Fruit fly (Drosophila melanogaster) whole organism, embryonic: ENCODE measurements around the gene CG18748.

Experiments
- Abd-B ChIP-seq: fragments of 200-800 bp; sonication (Bioruptor generic); optimal IDR thresholded peaks from 2 replicates; lab custom pipeline; 2018; ENCODE audit warnings: missing biosample characterization, mild to moderate bottlenecking, missing genetic modification characterization, moderate library complexity
- Antp ChIP-seq: fragments of 200-800 bp; sonication (Bioruptor generic); optimal IDR thresholded peaks from 3 replicates; lab custom pipeline; 2016; ENCODE audit warnings: missing biosample characterization, missing genetic modification characterization
- Asciz ChIP-seq: fragments of 200-800 bp; sonication (Bioruptor generic); optimal IDR thresholded peaks from 2 replicates; lab custom pipeline; 2017; ENCODE audit warnings: missing biosample characterization, mild to moderate bottlenecking, missing genetic modification characterization, missing genetic modification reagents
- Atf6 ChIP-seq: fragments of 200-800 bp; sonication (Bioruptor generic); IDR thresholded peaks from 2 replicates; pipeline ENCODE4 v1.3.6; 2022; ENCODE audit warnings: missing biosample characterization, missing genetic modification characterization
- Bgb ChIP-seq: fragments of 200-800 bp; sonication (Bioruptor generic); IDR thresholded peaks from 2 replicates; pipeline ENCODE4 v1.3.6; 2022; ENCODE audit warnings: missing biosample characterization, missing genetic modification characterization; ENCODE audit not compliant: partially characterized antibody
- Blimp-1 ChIP-seq: fragments of 200-800 bp; sonication (Bioruptor generic); optimal IDR thresholded peaks from 3 replicates; lab custom pipeline; 2018; ENCODE audit warnings: missing biosample characterization, missing genetic modification characterization, mild to moderate bottlenecking, moderate library complexity, missing genetic modification reagents
- CG11504 ChIP-seq: fragments of 200-800 bp; sonication (Bioruptor generic); optimal IDR thresholded peaks from 3 replicates; lab custom pipeline; 2019; ENCODE audit warnings: missing biosample characterization, mild to moderate bottlenecking, missing genetic modification characterization, moderate library complexity
- CG12104 ChIP-seq: fragments of 200-800 bp; sonication (Bioruptor generic); optimal IDR thresholded peaks from 3 replicates; lab custom pipeline; 2016; ENCODE audit warnings: missing biosample characterization, missing genetic modification characterization
- CG1233 ChIP-seq: fragments of 200-800 bp; sonication (Bioruptor generic); optimal IDR thresholded peaks from 4 replicates; lab custom pipeline; 2018; ENCODE audit warnings: missing biosample characterization, mild to moderate bottlenecking, missing genetic modification characterization
- CG13424 ChIP-seq: fragments of 200-800 bp; sonication (Bioruptor generic); optimal IDR thresholded peaks from 2 replicates; lab custom pipeline; 2019; ENCODE audit warnings: missing biosample characterization, mild to moderate bottlenecking, missing genetic modification characterization, moderate library complexity
- CG13775 ChIP-seq: fragments of 200-800 bp; sonication (Bioruptor generic); optimal IDR thresholded peaks from 3 replicates; lab custom pipeline; 2017; ENCODE audit warnings: missing biosample characterization, mild to moderate bottlenecking, missing genetic modification characterization
- CG16779 ChIP-seq: fragments of 200-800 bp; sonication (Bioruptor generic); IDR thresholded peaks from 2 replicates; pipeline ENCODE4 v1.3.6; 2022; ENCODE audit warnings: missing biosample characterization, missing genetic modification characterization
- CG18262 ChIP-seq: fragments of 200-800 bp; optimal IDR thresholded peaks from 3 replicates; lab custom pipeline; 2019; ENCODE audit warnings: missing biosample characterization, mild to moderate bottlenecking, missing genetic modification characterization, moderate library complexity
- CG32532 ChIP-seq: fragments of 200-800 bp; sonication (Bioruptor generic); IDR thresholded peaks from 2 replicates; pipeline ENCODE4 v1.3.6; 2022; ENCODE audit warnings: missing biosample characterization, missing genetic modification characterization
- CG32772 ChIP-seq: fragments of 200-800 bp; sonication (Bioruptor generic); IDR thresholded peaks from 2 replicates; pipeline ENCODE4 v1.3.6; 2022; ENCODE audit warnings: missing biosample characterization, missing genetic modification characterization
- CG33213 ChIP-seq: fragments of 200-800 bp; sonication (Bioruptor generic); optimal IDR thresholded peaks from 3 replicates; lab custom pipeline; 2016; ENCODE audit warnings: missing biosample characterization, missing genetic modification characterization
- CG34224 ChIP-seq: fragments of 200-800 bp; sonication (Bioruptor generic); IDR thresholded peaks from 3 replicates; pipeline ENCODE4 v1.3.6; 2022; ENCODE audit warnings: missing biosample characterization, missing genetic modification characterization; ENCODE audit not compliant: partially characterized antibody
- CG4282 ChIP-seq: fragments of 200-800 bp; sonication (Bioruptor generic); optimal IDR thresholded peaks from 2 replicates; lab custom pipeline; 2016; ENCODE audit warnings: missing biosample characterization, missing genetic modification characterization
- CG5180 ChIP-seq: fragments of 200-800 bp; sonication (Bioruptor generic); optimal IDR thresholded peaks from 3 replicates; lab custom pipeline; 2017; ENCODE audit warnings: missing biosample characterization, missing genetic modification characterization, mild to moderate bottlenecking, moderate library complexity, missing genetic modification reagents
- CG6254 ChIP-seq: fragments of 200-800 bp; sonication (Bioruptor generic); optimal IDR thresholded peaks from 3 replicates; lab custom pipeline; 2017; ENCODE audit warnings: mild to moderate bottlenecking, missing biosample characterization, missing genetic modification reagents, missing genetic modification characterization
- CG6272 ChIP-seq: fragments of 200-800 bp; sonication (Bioruptor generic); IDR thresholded peaks from 2 replicates; pipeline ENCODE4 v1.3.6; 2022; ENCODE audit warnings: missing biosample characterization, missing genetic modification characterization
- CG6765 ChIP-seq: fragments of 200-800 bp; sonication (Bioruptor generic); optimal IDR thresholded peaks from 3 replicates; lab custom pipeline; 2017; ENCODE audit warnings: missing biosample characterization, mild to moderate bottlenecking, missing genetic modification characterization
- CG9932 ChIP-seq: fragments of 200-800 bp; sonication (Bioruptor generic); IDR thresholded peaks from 2 replicates; pipeline ENCODE4 v1.3.6; 2022; ENCODE audit warnings: missing biosample characterization, missing genetic modification characterization
- Camta ChIP-seq: fragments of 200-800 bp; sonication (Bioruptor generic); optimal IDR thresholded peaks from 2 replicates; lab custom pipeline; 2016; ENCODE audit warnings: missing biosample characterization, missing genetic modification characterization
- Dek ChIP-seq: fragments of 200-800 bp; sonication (Bioruptor generic); optimal IDR thresholded peaks from 3 replicates; lab custom pipeline; 2019; ENCODE audit warnings: missing biosample characterization, mild to moderate bottlenecking, missing genetic modification characterization, moderate library complexity
- Dp ChIP-seq: fragments of 200-800 bp; sonication (Bioruptor generic); optimal IDR thresholded peaks from 2 replicates; lab custom pipeline; 2018; ENCODE audit warnings: missing biosample characterization, mild to moderate bottlenecking, missing genetic modification characterization, moderate library complexity
- Ets97D ChIP-seq: fragments of 200-800 bp; sonication (Bioruptor generic); optimal IDR thresholded peaks from 3 replicates; lab custom pipeline; 2016; ENCODE audit warnings: missing biosample characterization, missing genetic modification characterization
- Nf-YB ChIP-seq: fragments of 200-800 bp; sonication (Bioruptor generic); optimal IDR thresholded peaks from 3 replicates; lab custom pipeline; 2019; ENCODE audit warnings: missing biosample characterization, mild to moderate bottlenecking, missing genetic modification characterization, moderate library complexity
- Sox102F ChIP-seq: fragments of 200-800 bp; sonication (Bioruptor generic); optimal IDR thresholded peaks from 2 replicates; lab custom pipeline; 2018; ENCODE audit warnings: missing biosample characterization, mild to moderate bottlenecking, missing genetic modification characterization, moderate library complexity
- Sry-δ ChIP-seq: fragments of 200-800 bp; sonication (Bioruptor generic); optimal IDR thresholded peaks from 2 replicates; lab custom pipeline; 2016; ENCODE audit warnings: missing biosample characterization, missing genetic modification characterization
- TFAM ChIP-seq: fragments of 200-800 bp; sonication (Bioruptor generic); optimal IDR thresholded peaks from 2 replicates; lab custom pipeline; 2017; ENCODE audit warnings: missing biosample characterization, missing genetic modification characterization, inconsistent platforms
- Tbp ChIP-seq: fragments of >200 bp; optimal IDR thresholded peaks from 2 replicates; lab custom pipeline; 2018; ENCODE audit warnings: missing biosample characterization, missing genetic modification characterization
- al ChIP-seq: fragments of 200-800 bp; sonication (Bioruptor generic); IDR thresholded peaks from 2 replicates; pipeline ENCODE4 v1.3.6; 2022; ENCODE audit warnings: missing biosample characterization, missing genetic modification characterization
- chn ChIP-seq: fragments of 200-800 bp; sonication (Bioruptor generic); optimal IDR thresholded peaks from 2 replicates; lab custom pipeline; 2016; ENCODE audit warnings: missing biosample characterization, missing genetic modification characterization
- crc ChIP-seq: fragments of 200-800 bp; sonication (Bioruptor generic); optimal IDR thresholded peaks from 2 replicates; lab custom pipeline; 2016; ENCODE audit warnings: missing biosample characterization, missing genetic modification characterization
- da ChIP-seq: fragments of 200-800 bp; sonication (Bioruptor generic); optimal IDR thresholded peaks from 2 replicates; lab custom pipeline; 2016; ENCODE audit warnings: missing biosample characterization, missing genetic modification characterization
- danr ChIP-seq: fragments of 200-800 bp; sonication (Bioruptor generic); IDR thresholded peaks from 2 replicates; pipeline ENCODE4 v1.3.6; 2022; ENCODE audit warnings: missing biosample characterization, missing genetic modification characterization
- dmrt99B ChIP-seq: fragments of 200-800 bp; sonication (Bioruptor generic); optimal IDR thresholded peaks from 2 replicates; lab custom pipeline; 2018; ENCODE audit warnings: missing biosample characterization, mild to moderate bottlenecking, missing genetic modification characterization, moderate library complexity
- hbn ChIP-seq: fragments of 200-800 bp; sonication (Bioruptor generic); IDR thresholded peaks from 2 replicates; pipeline ENCODE4 v1.3.6; 2022; ENCODE audit warnings: missing biosample characterization, missing genetic modification characterization; ENCODE audit not compliant: partially characterized antibody
- kni ChIP-seq: fragments of 200-800 bp; sonication (Bioruptor generic); optimal IDR thresholded peaks from 3 replicates; lab custom pipeline; 2017; ENCODE audit warnings: mild to moderate bottlenecking, missing biosample characterization, missing genetic modification reagents, missing genetic modification characterization
- prd ChIP-seq, 3 experiments: fragments of >200 bp in 2 of 3; fragments of 200-800 bp in 1 of 3; sonication (Bioruptor generic) in 1 of 3; optimal IDR thresholded peaks in 2 of 3; IDR thresholded peaks in 1 of 3; 2 replicates in 2 of 3; 3 replicates in 1 of 3; pipeline versions ENCODE4 v1.3.6 to Lab custom; 2017 to 2022; ENCODE audit warnings: missing biosample characterization in 1 of 3, missing genetic modification characterization in 1 of 3
- pros ChIP-seq: fragments of 200-800 bp; sonication (Bioruptor generic); optimal IDR thresholded peaks from 3 replicates; lab custom pipeline; 2019; ENCODE audit warnings: missing biosample characterization, mild to moderate bottlenecking, missing genetic modification characterization, moderate library complexity
- repo ChIP-seq: fragments of 200-800 bp; sonication (Bioruptor generic); optimal IDR thresholded peaks from 2 replicates; lab custom pipeline; 2016; ENCODE audit warnings: missing biosample characterization, missing genetic modification characterization
- salm ChIP-seq: fragments of 200-800 bp; sonication (Bioruptor generic); optimal IDR thresholded peaks from 2 replicates; lab custom pipeline; 2018; ENCODE audit warnings: missing biosample characterization, mild to moderate bottlenecking, missing genetic modification characterization
- tin ChIP-seq: fragments of 200-800 bp; sonication (Bioruptor generic); optimal IDR thresholded peaks from 3 replicates; lab custom pipeline; 2016; ENCODE audit warnings: missing biosample characterization, missing genetic modification characterization
- tio ChIP-seq: fragments of 200-800 bp; sonication (Bioruptor generic); optimal IDR thresholded peaks from 2 replicates; lab custom pipeline; 2017; ENCODE audit warnings: missing biosample characterization, missing genetic modification characterization, inconsistent platforms
- vfl ChIP-seq: fragments of 200-800 bp; sonication (Bioruptor generic); optimal IDR thresholded peaks from 2 replicates; lab custom pipeline; 2016; ENCODE audit warnings: missing biosample characterization, missing genetic modification characterization

The CG18748 gene

dm6 chr3R:7809662-7810621, 22.2 kb upstream of the CG18748 start, which contains the start of the genes CG2993 and sgll (continued):
- TF ChIP-seq da (GFP tag; lab: Kevin White, UChicago): peak; percentile 93
- peak; percentile 68 for TF ChIP-seq kni (GFP tag; lab: Kevin White, UChicago)
- TF ChIP-seq CG33213 (GFP tag; lab: Kevin White, UChicago): peak; percentile 98
- peak; percentile 54; the same call in 1 of the 2 replicates for TF ChIP-seq Atf6 (GFP tag; lab: Robert Waterston, UW)
- peak; percentile 71 for TF ChIP-seq CG13424
- TF ChIP-seq Camta: peak; percentile 91
- TF ChIP-seq CG11504: peak; percentile 87
- peak; percentile 66 for TF ChIP-seq Sry-δ (GFP tag; lab: Kevin White, UChicago)
- peak; percentile 30 for TF ChIP-seq CG6765 (GFP tag; lab: Kevin White, UChicago)
- TF ChIP-seq crc (GFP tag; lab: Kevin White, UChicago): peak; percentile 69
- TF ChIP-seq Tbp: no peak
- TF ChIP-seq CG34224 (GFP tag; lab: Robert Waterston, UW): no peak
- peak; percentile 81 for TF ChIP-seq al
- TF ChIP-seq danr: peak; percentile 71
- peak; percentile 51 for TF ChIP-seq Bgb
- peak; percentile 97 for TF ChIP-seq Antp
- no peak for TF ChIP-seq salm (tag; lab: Kevin White, UChicago)
- TF ChIP-seq tio (GFP tag; lab: Kevin White, UChicago): peak; percentile 89
- peak; percentile 82 for TF ChIP-seq CG18262
- peak; percentile 62 for TF ChIP-seq CG4282 (GFP tag; lab: Kevin White, UChicago)
- TF ChIP-seq chn (GFP tag; lab: Kevin White, UChicago): peak; percentile 92
- TF ChIP-seq Ets97D (GFP tag; lab: Kevin White, UChicago): peak; percentile 78
- TF ChIP-seq Blimp-1 (GFP tag; lab: Kevin White, UChicago): peak; percentile 76
- TF ChIP-seq CG32772: peak; percentile 95
- no peak for TF ChIP-seq Nf-YB (GFP tag; lab: Kevin White, UChicago)
- peak; percentile 25 for TF ChIP-seq Dp (GFP tag; lab: Kevin White, UChicago)
- TF ChIP-seq Abd-B (GFP tag; lab: Kevin White, UChicago): peak; percentile 79
- TF ChIP-seq TFAM (GFP tag; lab: Kevin White, UChicago): peak; percentile 67
- TF ChIP-seq CG13775 (GFP tag; lab: Kevin White, UChicago): peak; percentile 72
- TF ChIP-seq vfl (GFP tag; lab: Kevin White, UChicago): peak; percentile 51
- peak; percentile 35 for TF ChIP-seq Asciz (GFP tag; lab: Kevin White, UChicago)
- peak; percentile 39 for TF ChIP-seq CG5180
- peak; percentile 84 for TF ChIP-seq Dek (tag; lab: Kevin White, UChicago)
- peak; percentile 87 for TF ChIP-seq CG6272 (GFP tag; lab: Robert Waterston, UW)
- peak; percentile 97 for TF ChIP-seq tin (GFP tag; lab: Kevin White, UChicago)
- TF ChIP-seq hbn (GFP tag; lab: Robert Waterston, UW): no peak; the same call in 1 of the 2 replicates
- TF ChIP-seq CG12104 (GFP tag; lab: Kevin White, UChicago): peak; percentile 65
- peak; percentile 96 for TF ChIP-seq CG9932 (GFP tag; lab: Robert Waterston, UW)
- no peak for TF ChIP-seq pros (GFP tag; lab: Kevin White, UChicago)
- TF ChIP-seq Sox102F (GFP tag; lab: Kevin White, UChicago): peak; percentile 94
- TF ChIP-seq CG16779: peak; percentile 90
- peak; percentile 79 for TF ChIP-seq dmrt99B (tag; lab: Kevin White, UChicago)
- TF ChIP-seq CG6254 (GFP tag; lab: Kevin White, UChicago): peak; percentile 6
- TF ChIP-seq repo (GFP tag; lab: Kevin White, UChicago): peak; percentile 85
- peak; percentile 90 for TF ChIP-seq CG1233
- no peak for TF ChIP-seq prd (optimal IDR thresholded peaks at IDR 0.05; lab: Kevin White, UChicago)
- TF ChIP-seq prd (GFP tag; IDR thresholded peaks at IDR 0.05; lab: Robert Waterston, UW): peak; percentile 95
- peak; percentile 99 for TF ChIP-seq CG32532
